Worm (Caenorhabditis elegans) whole organism, L4 larva: ENCODE results near the gene uso-1.

Source experiments
- egl-27 ChIP-seq: sonication (generic microtip); optimal IDR thresholded peaks from 3 replicates; lab custom pipeline; 2017; ENCODE audit warnings: missing biosample characterization, missing genetic modification reagents, missing genetic modification characterization
- fkh-10 ChIP-seq: fragments of 150-350 bp; optimal IDR thresholded peaks from 2 replicates; lab custom pipeline; 2014; ENCODE audit warnings: missing biosample characterization, missing genetic modification reagents, missing genetic modification characterization

DNA sequence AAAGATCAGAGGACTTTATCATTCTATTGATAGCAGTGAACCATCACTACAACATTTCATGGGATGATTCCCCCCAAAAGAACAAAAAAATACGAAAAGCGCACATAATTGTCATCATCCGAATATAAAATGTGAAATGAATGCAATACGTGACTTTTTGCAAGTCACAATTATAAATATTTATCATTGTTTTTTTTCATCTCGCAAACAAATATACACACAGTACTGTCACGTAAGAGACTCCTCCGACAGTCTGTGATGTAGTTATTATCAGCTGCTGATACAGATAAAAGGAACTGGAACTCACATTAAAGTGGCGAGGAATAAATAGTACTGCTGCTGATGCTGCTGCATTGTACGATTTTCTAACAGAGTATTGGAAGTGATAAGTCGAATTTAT lies 58.2 kb downstream of the uso-1 start:
- TF ChIP-seq egl-27 (tag; lab: Kevin White, UChicago) (no peak), fkh-10 (GFP tag; lab: Kevin White, UChicago) (no peak)
